Fruit fly (Drosophila melanogaster) whole organism, embryonic: ENCODE data around the gene CG3294.
A peak's percentile ranks its signal among the peaks of the same experiment; 100 is the strongest.

ENCODE experiments used
- Adf1 ChIP-seq: fragments of 200-800 bp; sonication (Bioruptor generic); IDR thresholded peaks from 2 replicates; pipeline ENCODE4 v1.3.6; 2022; ENCODE audit warnings: missing biosample characterization, missing genetic modification characterization
- Asciz ChIP-seq: fragments of 200-800 bp; sonication (Bioruptor generic); optimal IDR thresholded peaks from 2 replicates; lab custom pipeline; 2017; ENCODE audit warnings: missing biosample characterization, mild to moderate bottlenecking, missing genetic modification characterization, missing genetic modification reagents
- Blimp-1 ChIP-seq: fragments of 200-800 bp; sonication (Bioruptor generic); optimal IDR thresholded peaks from 3 replicates; lab custom pipeline; 2018; ENCODE audit warnings: missing biosample characterization, missing genetic modification characterization, mild to moderate bottlenecking, moderate library complexity, missing genetic modification reagents
- CG10979 ChIP-seq: fragments of 200-800 bp; sonication (Bioruptor generic); optimal IDR thresholded peaks from 2 replicates; lab custom pipeline; 2018; ENCODE audit warnings: missing biosample characterization, mild to moderate bottlenecking, missing genetic modification characterization, moderate library complexity
- CG13624 ChIP-seq: fragments of 200-800 bp; sonication (Bioruptor generic); optimal IDR thresholded peaks from 2 replicates; lab custom pipeline; 2016; ENCODE audit warnings: missing biosample characterization, missing genetic modification characterization
- CG14441 ChIP-seq: fragments of 200-800 bp; sonication (Bioruptor generic); IDR thresholded peaks from 2 replicates; pipeline ENCODE4 v1.3.6; 2022; ENCODE audit warnings: missing biosample characterization, missing genetic modification characterization
- CG14710 ChIP-seq: fragments of 200-800 bp; sonication (Bioruptor generic); optimal IDR thresholded peaks from 3 replicates; lab custom pipeline; 2019; ENCODE audit warnings: missing biosample characterization, mild to moderate bottlenecking, missing genetic modification characterization, moderate library complexity
- CG14860 ChIP-seq: fragments of 200-800 bp; sonication (Bioruptor generic); IDR thresholded peaks from 3 replicates; pipeline ENCODE4 v1.3.6; 2022; ENCODE audit warnings: missing biosample characterization, missing genetic modification characterization; ENCODE audit not compliant: partially characterized antibody
- CG15269 ChIP-seq: fragments of 200-800 bp; sonication (Bioruptor generic); optimal IDR thresholded peaks from 2 replicates; lab custom pipeline; 2018; ENCODE audit warnings: missing biosample characterization, mild to moderate bottlenecking, missing genetic modification characterization, moderate library complexity
- CG17829 ChIP-seq: fragments of 200-800 bp; optimal IDR thresholded peaks from 2 replicates; lab custom pipeline; 2019; ENCODE audit warnings: missing biosample characterization, mild to moderate bottlenecking, missing genetic modification characterization, moderate library complexity
- CG18262 ChIP-seq: fragments of 200-800 bp; optimal IDR thresholded peaks from 3 replicates; lab custom pipeline; 2019; ENCODE audit warnings: missing biosample characterization, mild to moderate bottlenecking, missing genetic modification characterization, moderate library complexity
- CG2202 ChIP-seq: fragments of 200-800 bp; sonication (Bioruptor generic); optimal IDR thresholded peaks from 2 replicates; lab custom pipeline; 2018; ENCODE audit warnings: missing biosample characterization, mild to moderate bottlenecking, missing genetic modification characterization
- CG2678 ChIP-seq: fragments of 200-800 bp; sonication (Bioruptor generic); optimal IDR thresholded peaks from 3 replicates; lab custom pipeline; 2019; ENCODE audit warnings: missing biosample characterization, mild to moderate bottlenecking, missing genetic modification characterization, moderate library complexity
- CG2712 ChIP-seq: fragments of 200-800 bp; optimal IDR thresholded peaks from 3 replicates; lab custom pipeline; 2019; ENCODE audit warnings: missing biosample characterization, mild to moderate bottlenecking, missing genetic modification characterization, moderate library complexity
- CG3407 ChIP-seq: fragments of 200-800 bp; sonication (Bioruptor generic); optimal IDR thresholded peaks from 2 replicates; lab custom pipeline; 2018; ENCODE audit warnings: missing biosample characterization, mild to moderate bottlenecking, missing genetic modification characterization
- CG3847 ChIP-seq: fragments of 200-800 bp; sonication (Bioruptor generic); IDR thresholded peaks from 2 replicates; pipeline ENCODE4 v1.3.6; 2022; ENCODE audit warnings: missing biosample characterization, missing genetic modification characterization
- CG4404 ChIP-seq: fragments of 200-800 bp; sonication (Bioruptor generic); IDR thresholded peaks from 2 replicates; pipeline ENCODE4 v1.3.6; 2022; ENCODE audit warnings: missing biosample characterization, missing genetic modification characterization
- CG4424 ChIP-seq: fragments of 200-800 bp; sonication (Bioruptor generic); optimal IDR thresholded peaks from 3 replicates; lab custom pipeline; 2016; ENCODE audit warnings: missing biosample characterization, missing genetic modification characterization
- CG4707 ChIP-seq: fragments of 200-800 bp; sonication (Bioruptor generic); optimal IDR thresholded peaks from 2 replicates; lab custom pipeline; 2018; ENCODE audit warnings: missing biosample characterization, mild to moderate bottlenecking, missing genetic modification characterization, moderate library complexity
- CG6254 ChIP-seq: fragments of 200-800 bp; sonication (Bioruptor generic); optimal IDR thresholded peaks from 3 replicates; lab custom pipeline; 2017; ENCODE audit warnings: mild to moderate bottlenecking, missing biosample characterization, missing genetic modification reagents, missing genetic modification characterization
- CG6689 ChIP-seq: fragments of 200-800 bp; sonication (Bioruptor generic); IDR thresholded peaks from 2 replicates; pipeline ENCODE4 v1.3.6; 2022; ENCODE audit warnings: missing biosample characterization, missing genetic modification characterization
- CG7271 ChIP-seq: fragments of 200-800 bp; sonication (Bioruptor generic); optimal IDR thresholded peaks from 2 replicates; lab custom pipeline; 2018; ENCODE audit warnings: missing biosample characterization, mild to moderate bottlenecking, missing genetic modification characterization, moderate library complexity
- CG7786 ChIP-seq: fragments of 200-800 bp; sonication (Bioruptor generic); optimal IDR thresholded peaks from 2 replicates; lab custom pipeline; 2016; ENCODE audit warnings: missing biosample characterization, missing genetic modification characterization
- CG8281 ChIP-seq: fragments of 200-800 bp; sonication (Bioruptor generic); optimal IDR thresholded peaks from 2 replicates; lab custom pipeline; 2018; ENCODE audit warnings: missing biosample characterization, mild to moderate bottlenecking, missing genetic modification characterization, moderate library complexity
- CG8944 ChIP-seq: fragments of 200-800 bp; sonication (Bioruptor generic); optimal IDR thresholded peaks from 3 replicates; lab custom pipeline; 2016; ENCODE audit warnings: missing biosample characterization, missing genetic modification characterization
- Ets65A ChIP-seq: fragments of 200-800 bp; sonication (Bioruptor generic); peaks from one replicate; lab custom pipeline; 2016; ENCODE audit warnings: missing biosample characterization, missing genetic modification characterization
- Fer1 ChIP-seq: fragments of 200-800 bp; sonication (Bioruptor generic); optimal IDR thresholded peaks from 2 replicates; lab custom pipeline; 2017; ENCODE audit warnings: missing biosample characterization, mild to moderate bottlenecking, missing genetic modification characterization
- Hr51 ChIP-seq, 2 experiments: fragments of 200-800 bp; sonication (Bioruptor generic); optimal IDR thresholded peaks; 2 replicates in 1 of 2; 3 replicates in 1 of 2; lab custom pipeline; 2016 to 2018; ENCODE audit warnings: missing biosample characterization in 2 of 2, missing genetic modification characterization in 2 of 2, mild to moderate bottlenecking in 1 of 2, moderate library complexity in 1 of 2
- Med ChIP-seq: fragments of 200-800 bp; sonication (Bioruptor generic); peaks from one replicate; lab custom pipeline; 2016; ENCODE audit warnings: missing biosample characterization, missing genetic modification characterization, mild to moderate bottlenecking, inconsistent platforms, moderate library complexity
- NfI ChIP-seq: fragments of 200-800 bp; sonication (Bioruptor generic); optimal IDR thresholded peaks from 3 replicates; lab custom pipeline; 2018; ENCODE audit warnings: missing biosample characterization, mild to moderate bottlenecking, missing genetic modification characterization, moderate library complexity
- PHDP ChIP-seq: fragments of 200-800 bp; sonication (Bioruptor generic); optimal IDR thresholded peaks from 3 replicates; lab custom pipeline; 2018; ENCODE audit warnings: missing biosample characterization, mild to moderate bottlenecking, missing genetic modification characterization, moderate library complexity
- Rx ChIP-seq: fragments of 200-800 bp; sonication (Bioruptor generic); IDR thresholded peaks from 2 replicates; pipeline ENCODE4 v1.3.6; 2022; ENCODE audit warnings: missing biosample characterization, missing genetic modification characterization
- Spps ChIP-seq: fragments of 200-800 bp; sonication (Bioruptor generic); optimal IDR thresholded peaks from 2 replicates; lab custom pipeline; 2018; ENCODE audit warnings: missing biosample characterization, mild to moderate bottlenecking, missing genetic modification characterization
- TFAM ChIP-seq: fragments of 200-800 bp; sonication (Bioruptor generic); optimal IDR thresholded peaks from 2 replicates; lab custom pipeline; 2017; ENCODE audit warnings: missing biosample characterization, missing genetic modification characterization, inconsistent platforms
- ac ChIP-seq: fragments of 200-800 bp; sonication (Bioruptor generic); optimal IDR thresholded peaks from 3 replicates; lab custom pipeline; 2017; ENCODE audit warnings: missing biosample characterization, mild to moderate bottlenecking, missing genetic modification characterization
- ara ChIP-seq: fragments of 200-800 bp; sonication (Bioruptor generic); IDR thresholded peaks from 2 replicates; pipeline ENCODE4 v1.3.6; 2022; ENCODE audit warnings: missing biosample characterization, missing genetic modification characterization
- bowl ChIP-seq: fragments of 200-800 bp; sonication (Bioruptor generic); IDR thresholded peaks from 2 replicates; pipeline ENCODE4 v1.3.6; 2022; ENCODE audit warnings: missing biosample characterization, missing genetic modification characterization
- bsh ChIP-seq, 2 experiments: fragments of 200-800 bp; sonication (Bioruptor generic); optimal IDR thresholded peaks; 2 replicates each; lab custom pipeline; 2017 to 2018; ENCODE audit warnings: mild to moderate bottlenecking in 2 of 2, missing biosample characterization in 2 of 2, missing genetic modification characterization in 2 of 2, moderate library complexity in 1 of 2
- caup ChIP-seq: fragments of 200-800 bp; sonication (Bioruptor generic); optimal IDR thresholded peaks from 3 replicates; lab custom pipeline; 2017; ENCODE audit warnings: missing biosample characterization, mild to moderate bottlenecking, missing genetic modification characterization, moderate library complexity; ENCODE audit not compliant: severe bottlenecking
- crc ChIP-seq: fragments of 200-800 bp; sonication (Bioruptor generic); optimal IDR thresholded peaks from 2 replicates; lab custom pipeline; 2016; ENCODE audit warnings: missing biosample characterization, missing genetic modification characterization
- ems ChIP-seq: fragments of 200-800 bp; sonication (Bioruptor generic); optimal IDR thresholded peaks from 3 replicates; lab custom pipeline; 2016; ENCODE audit warnings: missing biosample characterization, missing genetic modification characterization
- fd64A ChIP-seq: fragments of 200-800 bp; sonication (Bioruptor generic); optimal IDR thresholded peaks from 3 replicates; lab custom pipeline; 2018; ENCODE audit warnings: missing biosample characterization, mild to moderate bottlenecking, missing genetic modification characterization
- otp ChIP-seq: fragments of 200-800 bp; sonication (Bioruptor generic); IDR thresholded peaks from 3 replicates; pipeline ENCODE4, ENCODE4 v1.3.6; 2022; ENCODE audit warnings: missing biosample characterization, missing genetic modification characterization
- pfk ChIP-seq: fragments of 200-800 bp; sonication (Bioruptor generic); optimal IDR thresholded peaks from 2 replicates; lab custom pipeline; 2018; ENCODE audit warnings: missing biosample characterization, mild to moderate bottlenecking, missing genetic modification characterization, moderate library complexity
- sens ChIP-seq: fragments of 200-800 bp; sonication (Bioruptor generic); peaks from one replicate; lab custom pipeline; 2016; ENCODE audit warnings: missing biosample characterization, missing genetic modification characterization
- sens-2 ChIP-seq: fragments of 200-800 bp; sonication (Bioruptor generic); IDR thresholded peaks from 2 replicates; pipeline ENCODE4 v1.3.6; 2022; ENCODE audit warnings: missing biosample characterization, missing genetic modification characterization
- tio ChIP-seq: fragments of 200-800 bp; sonication (Bioruptor generic); optimal IDR thresholded peaks from 2 replicates; lab custom pipeline; 2017; ENCODE audit warnings: missing biosample characterization, missing genetic modification characterization, inconsistent platforms
- trem ChIP-seq: fragments of 200-800 bp; optimal IDR thresholded peaks from 3 replicates; lab custom pipeline; 2019; ENCODE audit warnings: missing biosample characterization, mild to moderate bottlenecking, missing genetic modification characterization, moderate library complexity

CG3294 gene

DNA sequence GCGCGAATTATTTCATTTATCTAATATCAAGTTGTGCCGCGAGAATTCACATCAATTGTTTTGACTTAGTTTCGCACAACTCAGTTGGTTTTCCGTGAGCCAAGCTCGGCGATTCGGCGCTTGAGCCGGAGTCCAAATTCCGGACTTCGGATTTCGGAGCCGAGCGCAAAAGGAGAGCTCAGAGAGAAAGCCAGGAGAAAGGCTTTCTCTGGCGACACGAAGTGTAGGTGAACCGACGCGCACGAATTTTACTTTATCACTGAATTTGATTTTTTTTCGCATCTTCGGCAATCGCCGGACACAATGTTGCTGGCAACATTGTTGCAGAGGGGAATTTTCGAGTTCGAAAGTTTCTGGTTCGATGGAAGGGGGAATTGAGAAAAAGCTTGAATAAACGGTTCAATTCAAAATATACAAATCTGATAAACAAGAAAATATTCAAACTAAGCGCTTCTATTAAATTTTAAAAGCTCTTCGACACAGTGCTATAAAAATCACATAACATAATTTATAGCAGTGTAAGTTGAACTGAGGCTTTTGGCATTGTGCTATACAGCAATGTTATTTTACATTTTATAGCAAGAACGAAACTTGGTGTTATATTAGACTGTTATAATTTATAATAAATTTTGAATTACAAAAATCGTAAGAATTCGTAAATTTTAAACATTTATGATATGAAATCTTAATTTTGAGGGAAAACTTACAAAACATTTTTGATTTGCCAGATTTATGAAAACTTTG lies 397 bp upstream of the CG3294 start, which contains the start of gene fipi (continued):
- TF ChIP-seq fd64A (GFP tag; lab: Kevin White, UChicago) (no peak), CG13624 (no peak), CG4707 (GFP tag; lab: Kevin White, UChicago) (peak; percentile 36), CG7786 (GFP tag; lab: Kevin White, UChicago) (no peak), caup (GFP tag; lab: Kevin White, UChicago) (no peak), PHDP (tag; lab: Kevin White, UChicago) (peak; percentile 41), tio (GFP tag; lab: Kevin White, UChicago) (no peak), CG3407 (peak; percentile 17), bsh (GFP tag; optimal IDR thresholded peaks at IDR 0.05; lab: Kevin White, UChicago) (peak in 1 of 2 experiments; percentile 46), CG14441 (GFP tag; lab: Robert Waterston, UW) (no peak), Blimp-1 (GFP tag; lab: Kevin White, UChicago) (peak; percentile 26), CG15269 (tag; lab: Kevin White, UChicago) (no peak), ac (GFP tag; lab: Kevin White, UChicago) (no peak), CG2202 (peak; percentile 12), otp (GFP tag; lab: Robert Waterston, UW) (no peak), sens-2 (GFP tag; lab: Robert Waterston, UW) (no peak), Hr51 (GFP tag; optimal IDR thresholded peaks at IDR 0.05; lab: Kevin White, UChicago) (peak in 1 of 2 experiments; percentile 33), Med (GFP tag; lab: Kevin White, UChicago) (no peak), CG7271 (tag; lab: Kevin White, UChicago) (peak; percentile 2)

dm6 chr2L:4797643-4798042 lies 3.3 kb downstream of the CG3294 start:
- TF ChIP-seq bowl (no peak), CG2678 (peak; percentile 30), CG6254 (GFP tag; lab: Kevin White, UChicago) (peak; percentile 28), ems (GFP tag; lab: Kevin White, UChicago) (no peak), NfI (no peak), CG14710 (tag; lab: Kevin White, UChicago) (peak; percentile 27), CG4424 (GFP tag; lab: Kevin White, UChicago) (peak; percentile 39), CG10979 (peak; percentile 10), CG14860 (GFP tag; lab: Robert Waterston, UW) (no peak), crc (no peak), CG4404 (peak; percentile 36; the same call in 1 of the 2 replicates), CG17829 (peak; percentile 17), ara (GFP tag; lab: Robert Waterston, UW) (peak; percentile 67), Rx (no peak), CG6689 (GFP tag; lab: Robert Waterston, UW) (0 out of 2 replicates have a peak, but pooled peaks have one; percentile 34), Ets65A (GFP tag; lab: Kevin White, UChicago) (peak; percentile 27), Fer1 (GFP tag; lab: Kevin White, UChicago) (no peak), CG8944 (GFP tag; lab: Kevin White, UChicago) (no peak), sens (GFP tag; lab: Kevin White, UChicago) (peak; percentile 59), CG18262 (tag; lab: Kevin White, UChicago) (peak; percentile 44), Blimp-1 (GFP tag; lab: Kevin White, UChicago) (peak; percentile 84), TFAM (GFP tag; lab: Kevin White, UChicago) (no peak), trem (tag; lab: Kevin White, UChicago) (peak; percentile 1), Spps (peak; percentile 17), CG3847 (GFP tag; lab: Robert Waterston, UW) (no peak), CG2712 (tag; lab: Kevin White, UChicago) (peak; percentile 51), Adf1 (GFP tag; lab: Robert Waterston, UW) (no peak), pfk (GFP tag; lab: Kevin White, UChicago) (no peak), CG8281 (no peak), Asciz (GFP tag; lab: Kevin White, UChicago) (peak; percentile 18)
